Fruit fly (Drosophila melanogaster) whole organism, embryonic: Measurements from ENCODE around the gene Pbp45.

Experiments
- Atf-2 ChIP-seq: fragments of 200-800 bp; sonication (Bioruptor generic); optimal IDR thresholded peaks from 2 replicates; lab custom pipeline; 2016; ENCODE audit warnings: missing biosample characterization, missing genetic modification characterization
- BEAF-32 ChIP-seq: fragments of 200-800 bp; sonication (Bioruptor generic); optimal IDR thresholded peaks from 3 replicates; lab custom pipeline; 2017; ENCODE audit warnings: missing biosample characterization, missing genetic modification characterization, mild to moderate bottlenecking, moderate library complexity, missing genetic modification reagents
- Bgb ChIP-seq: fragments of 200-800 bp; sonication (Bioruptor generic); IDR thresholded peaks from 2 replicates; pipeline ENCODE4 v1.3.6; 2022; ENCODE audit warnings: missing biosample characterization, missing genetic modification characterization; ENCODE audit not compliant: partially characterized antibody
- CG10267 ChIP-seq: fragments of 200-800 bp; sonication (Bioruptor generic); optimal IDR thresholded peaks from 2 replicates; lab custom pipeline; 2018; ENCODE audit warnings: missing biosample characterization, mild to moderate bottlenecking, missing genetic modification characterization, moderate library complexity
- CG13287 ChIP-seq: fragments of 200-800 bp; sonication (Bioruptor generic); IDR thresholded peaks from 2 replicates; pipeline ENCODE4 v1.3.6; 2022; ENCODE audit warnings: missing biosample characterization, missing genetic modification characterization; ENCODE audit not compliant: partially characterized antibody
- CG14860 ChIP-seq: fragments of 200-800 bp; sonication (Bioruptor generic); IDR thresholded peaks from 3 replicates; pipeline ENCODE4 v1.3.6; 2022; ENCODE audit warnings: missing biosample characterization, missing genetic modification characterization; ENCODE audit not compliant: partially characterized antibody
- CG1602 ChIP-seq: fragments of 200-800 bp; sonication (Bioruptor generic); optimal IDR thresholded peaks from 3 replicates; lab custom pipeline; 2016; ENCODE audit warnings: missing biosample characterization, missing genetic modification characterization
- CG1603 ChIP-seq: fragments of 200-800 bp; sonication (Bioruptor generic); optimal IDR thresholded peaks from 2 replicates; lab custom pipeline; 2019; ENCODE audit warnings: missing biosample characterization, mild to moderate bottlenecking, missing genetic modification characterization, moderate library complexity
- CG16813 ChIP-seq: fragments of 200-800 bp; sonication (Bioruptor generic); IDR thresholded peaks from 3 replicates; pipeline ENCODE4 v1.3.6; 2022; ENCODE audit warnings: missing biosample characterization, missing genetic modification characterization; ENCODE audit not compliant: partially characterized antibody
- CG2116 ChIP-seq: fragments of 200-800 bp; sonication (Bioruptor generic); optimal IDR thresholded peaks from 3 replicates; lab custom pipeline; 2018; ENCODE audit warnings: missing biosample characterization, mild to moderate bottlenecking, missing genetic modification characterization
- CG2129 ChIP-seq: fragments of 200-800 bp; sonication (Bioruptor generic); IDR thresholded peaks from 2 replicates; pipeline ENCODE4 v1.3.6; 2022; ENCODE audit warnings: missing biosample characterization, missing genetic modification characterization; ENCODE audit not compliant: partially characterized antibody
- CG34224 ChIP-seq: fragments of 200-800 bp; sonication (Bioruptor generic); IDR thresholded peaks from 3 replicates; pipeline ENCODE4 v1.3.6; 2022; ENCODE audit warnings: missing biosample characterization, missing genetic modification characterization; ENCODE audit not compliant: partially characterized antibody
- Dll ChIP-seq: fragments of 200-800 bp; sonication (Bioruptor generic); IDR thresholded peaks from 4 replicates; pipeline ENCODE4 v1.3.6; 2022; ENCODE audit warnings: missing biosample characterization, missing genetic modification characterization; ENCODE audit not compliant: partially characterized antibody
- Doc3 ChIP-seq: fragments of 200-800 bp; sonication (Bioruptor generic); IDR thresholded peaks from 3 replicates; pipeline ENCODE4 v1.3.6; 2022; ENCODE audit warnings: missing biosample characterization, missing genetic modification characterization; ENCODE audit not compliant: partially characterized antibody
- Dp ChIP-seq: fragments of 200-800 bp; sonication (Bioruptor generic); optimal IDR thresholded peaks from 2 replicates; lab custom pipeline; 2018; ENCODE audit warnings: missing biosample characterization, mild to moderate bottlenecking, missing genetic modification characterization, moderate library complexity
- Dref ChIP-seq: fragments of 200-800 bp; sonication (Bioruptor generic); IDR thresholded peaks from 2 replicates; pipeline ENCODE4 v1.3.6; 2022; ENCODE audit warnings: missing biosample characterization, missing genetic modification characterization
- E2f2 ChIP-seq: fragments of 200-800 bp; sonication (Bioruptor generic); IDR thresholded peaks from 2 replicates; pipeline ENCODE4 v1.3.6; 2022; ENCODE audit warnings: missing biosample characterization, missing genetic modification characterization
- HLH4C ChIP-seq: fragments of 200-800 bp; sonication (Bioruptor generic); IDR thresholded peaks from 3 replicates; pipeline ENCODE4 v1.3.6; 2022; ENCODE audit warnings: missing biosample characterization, missing genetic modification characterization; ENCODE audit not compliant: partially characterized antibody
- MBD-R2 ChIP-seq: fragments of 200-800 bp; sonication (Bioruptor generic); IDR thresholded peaks from 2 replicates; pipeline ENCODE4 v1.3.6; 2022; ENCODE audit warnings: missing biosample characterization, missing genetic modification characterization
- Med ChIP-seq: fragments of 200-800 bp; sonication (Bioruptor generic); peaks from one replicate; lab custom pipeline; 2016; ENCODE audit warnings: missing biosample characterization, missing genetic modification characterization, mild to moderate bottlenecking, inconsistent platforms, moderate library complexity
- Scr ChIP-seq: fragments of 200-800 bp; sonication (Bioruptor generic); IDR thresholded peaks from 2 replicates; pipeline ENCODE4 v1.3.6; 2022; ENCODE audit warnings: missing biosample characterization, missing genetic modification characterization; ENCODE audit not compliant: partially characterized antibody
- Sin3A ChIP-seq: fragments of >200 bp; optimal IDR thresholded peaks from 2 replicates; lab custom pipeline; 2018
- Sry-δ ChIP-seq: fragments of 200-800 bp; sonication (Bioruptor generic); optimal IDR thresholded peaks from 2 replicates; lab custom pipeline; 2016; ENCODE audit warnings: missing biosample characterization, missing genetic modification characterization
- amos ChIP-seq: fragments of 200-800 bp; sonication (Bioruptor generic); IDR thresholded peaks from 2 replicates; pipeline ENCODE4 v1.3.6; 2022; ENCODE audit warnings: missing biosample characterization, missing genetic modification characterization; ENCODE audit not compliant: partially characterized antibody
- bbx ChIP-seq: fragments of 200-800 bp; sonication (Bioruptor generic); IDR thresholded peaks from 2 replicates; pipeline ENCODE4 v1.3.6; 2022; ENCODE audit warnings: missing biosample characterization, missing genetic modification characterization; ENCODE audit not compliant: partially characterized antibody
- chinmo ChIP-seq: fragments of 200-800 bp; sonication (Bioruptor generic); IDR thresholded peaks from 4 replicates; pipeline ENCODE4 v1.3.6; 2022; ENCODE audit warnings: missing biosample characterization, missing genetic modification characterization; ENCODE audit not compliant: partially characterized antibody
- ham ChIP-seq: fragments of 200-800 bp; sonication (Bioruptor generic); IDR thresholded peaks from 2 replicates; pipeline ENCODE4 v1.3.6; 2022; ENCODE audit warnings: missing biosample characterization, missing genetic modification characterization
- hbn ChIP-seq: fragments of 200-800 bp; sonication (Bioruptor generic); IDR thresholded peaks from 2 replicates; pipeline ENCODE4 v1.3.6; 2022; ENCODE audit warnings: missing biosample characterization, missing genetic modification characterization; ENCODE audit not compliant: partially characterized antibody
- inv ChIP-seq: fragments of 200-800 bp; sonication (Bioruptor generic); IDR thresholded peaks from 2 replicates; pipeline ENCODE4 v1.3.6; 2022; ENCODE audit warnings: missing biosample characterization, missing genetic modification characterization; ENCODE audit not compliant: partially characterized antibody
- ken ChIP-seq: fragments of 200-800 bp; sonication (Bioruptor generic); IDR thresholded peaks from 3 replicates; pipeline ENCODE4 v1.3.6; 2022; ENCODE audit warnings: missing biosample characterization, missing genetic modification characterization
- knrl ChIP-seq: fragments of 200-800 bp; sonication (Bioruptor generic); IDR thresholded peaks from 3 replicates; pipeline ENCODE4 v1.3.6; 2022; ENCODE audit warnings: missing biosample characterization, missing genetic modification characterization; ENCODE audit not compliant: partially characterized antibody
- mirr ChIP-seq: fragments of 200-800 bp; sonication (Bioruptor generic); optimal IDR thresholded peaks from 3 replicates; lab custom pipeline; 2018; ENCODE audit warnings: missing biosample characterization, mild to moderate bottlenecking, missing genetic modification characterization
- phol ChIP-seq: fragments of 200-800 bp; sonication (Bioruptor generic); optimal IDR thresholded peaks from 3 replicates; lab custom pipeline; 2018; ENCODE audit warnings: missing biosample characterization, mild to moderate bottlenecking, missing genetic modification characterization, moderate library complexity
- pzg ChIP-seq: fragments of 200-800 bp; sonication (Bioruptor generic); optimal IDR thresholded peaks from 3 replicates; lab custom pipeline; 2018; ENCODE audit warnings: missing biosample characterization, mild to moderate bottlenecking, missing genetic modification characterization, moderate library complexity
- sens ChIP-seq: fragments of 200-800 bp; sonication (Bioruptor generic); peaks from one replicate; lab custom pipeline; 2016; ENCODE audit warnings: missing biosample characterization, missing genetic modification characterization
- sna ChIP-seq: fragments of 200-800 bp; sonication (Bioruptor generic); IDR thresholded peaks from 2 replicates; pipeline ENCODE4 v1.3.6; 2022; ENCODE audit warnings: missing biosample characterization, missing genetic modification characterization; ENCODE audit not compliant: partially characterized antibody
- unc-4 ChIP-seq: fragments of 200-800 bp; sonication (Bioruptor generic); IDR thresholded peaks from 2 replicates; pipeline ENCODE4 v1.3.6; 2022; ENCODE audit warnings: missing biosample characterization, missing genetic modification characterization; ENCODE audit not compliant: partially characterized antibody
- vnd ChIP-seq: fragments of 200-800 bp; sonication (Bioruptor generic); IDR thresholded peaks from 3 replicates; pipeline ENCODE4 v1.3.6; 2022; ENCODE audit warnings: missing biosample characterization, missing genetic modification characterization; ENCODE audit not compliant: partially characterized antibody

The Pbp45 gene

DNA sequence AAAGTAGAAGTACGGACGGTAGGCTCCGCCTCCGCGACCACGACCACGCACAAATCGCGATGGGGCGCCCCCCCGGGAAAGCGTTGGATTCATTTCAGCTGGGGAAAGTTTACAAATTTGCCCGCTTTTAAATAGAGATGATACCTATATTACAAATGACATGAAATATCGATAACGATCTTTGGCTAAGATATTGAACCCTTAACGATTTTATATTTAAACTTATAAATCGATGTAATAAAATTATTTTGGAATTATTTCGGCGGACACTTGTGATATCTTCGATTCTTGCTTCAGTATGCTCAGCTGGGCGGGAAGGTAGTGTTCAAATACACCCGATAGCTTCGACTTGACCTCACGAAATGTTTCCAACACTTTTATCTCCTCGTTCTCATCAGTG is 6.8 kb downstream of the Pbp45 start, which contains the start of gene rec:
TSS of gene rec (minus strand) at position 108 of the 400 bp plus-strand sequence.
- TF ChIP-seq inv (0 out of 2 replicates have a peak, but pooled peaks have one; percentile 7), HLH4C (GFP tag; lab: Robert Waterston, UW) (peak; percentile 57; the same call in 2 of the 3 replicates), Scr (GFP tag; lab: Robert Waterston, UW) (peak; percentile 64), vnd (GFP tag; lab: Robert Waterston, UW) (0 out of 3 replicates have a peak, but pooled peaks have one; percentile 31), Doc3 (GFP tag; lab: Robert Waterston, UW) (peak; percentile 52; the same call in 1 of the 3 replicates), ken (GFP tag; lab: Robert Waterston, UW) (no peak), Sry-δ (GFP tag; lab: Kevin White, UChicago) (peak; percentile 57), E2f2 (peak; percentile 70), phol (tag; lab: Kevin White, UChicago) (no peak), Atf-2 (no peak), unc-4 (peak; percentile 63), sna (GFP tag; lab: Robert Waterston, UW) (peak; percentile 58; the same call in 1 of the 2 replicates), CG2116 (GFP tag; lab: Kevin White, UChicago) (peak; percentile 26), sens (GFP tag; lab: Kevin White, UChicago) (peak; percentile 17), CG1602 (GFP tag; lab: Kevin White, UChicago) (no peak), hbn (peak; percentile 31; the same call in 1 of the 2 replicates), Dp (GFP tag; lab: Kevin White, UChicago) (peak; percentile 54), BEAF-32 (GFP tag; lab: Kevin White, UChicago) (peak; percentile 60), CG16813 (GFP tag; lab: Robert Waterston, UW) (peak; percentile 35; the same call in 2 of the 3 replicates), CG2129 (GFP tag; lab: Robert Waterston, UW) (peak; percentile 17; the same call in 1 of the 2 replicates), CG1603 (peak; percentile 36), Bgb (GFP tag; lab: Robert Waterston, UW) (no peak), CG13287 (GFP tag; lab: Robert Waterston, UW) (peak; percentile 74), Med (GFP tag; lab: Kevin White, UChicago) (peak; percentile 66), CG14860 (GFP tag; lab: Robert Waterston, UW) (peak; percentile 41; the same call in 1 of the 3 replicates), Sin3A (lab: Kevin White, UChicago) (peak; percentile 17), pzg (GFP tag; lab: Kevin White, UChicago) (peak; percentile 19), CG10267 (peak; percentile 14), Dll (GFP tag; lab: Robert Waterston, UW) (peak; percentile 74), mirr (GFP tag; lab: Kevin White, UChicago) (no peak), Dref (GFP tag; lab: Robert Waterston, UW) (peak; percentile 52), chinmo (GFP tag; lab: Robert Waterston, UW) (0 out of 4 replicates have a peak, but pooled peaks have one; percentile 42), MBD-R2 (GFP tag; lab: Robert Waterston, UW) (peak; percentile 33), bbx (no peak), amos (GFP tag; lab: Robert Waterston, UW) (peak; percentile 43), CG34224 (peak; percentile 42; the same call in 1 of the 3 replicates), knrl (GFP tag; lab: Robert Waterston, UW) (peak; percentile 66; the same call in 2 of the 3 replicates), ham (GFP tag; lab: Robert Waterston, UW) (no peak)
